Fruit fly (Drosophila melanogaster) whole organism, prepupa: ENCODE results near the gene RpS28b.

Experiments
- CG10631 ChIP-seq: fragments of 200-800 bp; sonication (Bioruptor generic); optimal IDR thresholded peaks from 2 replicates; lab custom pipeline; 2016; ENCODE audit warnings: missing biosample characterization, missing genetic modification characterization
- CG10669 ChIP-seq: fragments of 200-800 bp; sonication (Bioruptor generic); optimal IDR thresholded peaks from 3 replicates; lab custom pipeline; 2018; ENCODE audit warnings: missing biosample characterization, mild to moderate bottlenecking, missing genetic modification characterization, moderate library complexity
- CG11294 ChIP-seq: fragments of 200-800 bp; sonication (Bioruptor generic); IDR thresholded peaks from 2 replicates; pipeline ENCODE4 v1.3.6; 2022; ENCODE audit warnings: missing biosample characterization, missing genetic modification characterization
- CG11762 ChIP-seq: fragments of 200-800 bp; sonication (Bioruptor generic); optimal IDR thresholded peaks from 3 replicates; lab custom pipeline; 2016; ENCODE audit warnings: missing biosample characterization, missing genetic modification characterization; ENCODE audit not compliant: insufficient read depth
- CG11902 ChIP-seq: fragments of 200-800 bp; sonication (Bioruptor generic); optimal IDR thresholded peaks from 3 replicates; lab custom pipeline; 2016; ENCODE audit warnings: missing biosample characterization, missing genetic modification characterization
- CG15336 ChIP-seq: fragments of 200-800 bp; sonication (Bioruptor generic); IDR thresholded peaks from 2 replicates; pipeline ENCODE4 v1.3.6; 2022; ENCODE audit warnings: missing biosample characterization, missing genetic modification characterization
- CG1621 ChIP-seq: fragments of 200-800 bp; sonication (Bioruptor generic); optimal IDR thresholded peaks from 3 replicates; lab custom pipeline; 2018; ENCODE audit warnings: missing biosample characterization, mild to moderate bottlenecking, missing genetic modification characterization
- CG16779 ChIP-seq: fragments of 200-800 bp; sonication (Bioruptor generic); optimal IDR thresholded peaks from 3 replicates; lab custom pipeline; 2017; ENCODE audit warnings: missing biosample characterization, mild to moderate bottlenecking, missing genetic modification characterization
- CG3032 ChIP-seq: fragments of 200-800 bp; optimal IDR thresholded peaks from 2 replicates; lab custom pipeline; 2019; ENCODE audit warnings: missing biosample characterization, mild to moderate bottlenecking, missing genetic modification characterization, moderate library complexity
- CG32006 ChIP-seq: fragments of 200-800 bp; sonication (Bioruptor generic); optimal IDR thresholded peaks from 3 replicates; lab custom pipeline; 2017; ENCODE audit warnings: missing biosample characterization, mild to moderate bottlenecking, missing genetic modification characterization
- CG34406 ChIP-seq: fragments of 200-800 bp; sonication (Bioruptor generic); optimal IDR thresholded peaks from 3 replicates; lab custom pipeline; 2016; ENCODE audit warnings: missing biosample characterization, missing genetic modification characterization
- CG3919 ChIP-seq: fragments of 200-800 bp; sonication (Bioruptor generic); optimal IDR thresholded peaks from 3 replicates; lab custom pipeline; 2016; ENCODE audit warnings: missing biosample characterization, missing genetic modification characterization
- CG4318 ChIP-seq: fragments of 200-800 bp; sonication (Bioruptor generic); optimal IDR thresholded peaks from 3 replicates; lab custom pipeline; 2017; ENCODE audit warnings: missing biosample characterization, mild to moderate bottlenecking, missing genetic modification characterization
- CG6163 ChIP-seq: fragments of 200-800 bp; sonication (Bioruptor generic); IDR thresholded peaks from 3 replicates; pipeline ENCODE4 v1.3.6; 2022; ENCODE audit warnings: missing biosample characterization, missing genetic modification characterization
- CG6792 ChIP-seq: fragments of 200-800 bp; sonication (Bioruptor generic); optimal IDR thresholded peaks from 3 replicates; lab custom pipeline; 2016; ENCODE audit warnings: missing biosample characterization, missing genetic modification characterization
- CG6854 ChIP-seq: fragments of 200-800 bp; sonication (Bioruptor generic); optimal IDR thresholded peaks from 2 replicates; lab custom pipeline; 2017; ENCODE audit warnings: missing biosample characterization, mild to moderate bottlenecking, missing genetic modification characterization
- CG7368 ChIP-seq: fragments of 200-800 bp; sonication (Bioruptor generic); optimal IDR thresholded peaks from 3 replicates; lab custom pipeline; 2016; ENCODE audit warnings: missing biosample characterization, missing genetic modification characterization
- CG8119 ChIP-seq: fragments of 200-800 bp; sonication (Bioruptor generic); IDR thresholded peaks from 3 replicates; pipeline ENCODE4 v1.3.6; 2022; ENCODE audit warnings: missing biosample characterization, missing genetic modification characterization
- CG8632 ChIP-seq: fragments of 200-800 bp; sonication (Bioruptor generic); optimal IDR thresholded peaks from 3 replicates; lab custom pipeline; 2016; ENCODE audit warnings: missing biosample characterization, missing genetic modification characterization
- CG9139 ChIP-seq: fragments of 200-800 bp; sonication (Bioruptor generic); optimal IDR thresholded peaks from 3 replicates; lab custom pipeline; 2017; ENCODE audit warnings: missing biosample characterization, mild to moderate bottlenecking, missing genetic modification characterization
- Eip75B ChIP-seq: fragments of 200-800 bp; sonication (Bioruptor generic); optimal IDR thresholded peaks from 3 replicates; lab custom pipeline; 2016; ENCODE audit warnings: missing biosample characterization, missing genetic modification characterization
- Eip93F ChIP-seq: fragments of 200-800 bp; sonication (Bioruptor generic); optimal IDR thresholded peaks from 2 replicates; lab custom pipeline; 2016; ENCODE audit warnings: missing biosample characterization, mild to moderate bottlenecking, missing genetic modification characterization
- Ets21C ChIP-seq: fragments of 200-800 bp; sonication (Bioruptor generic); optimal IDR thresholded peaks from 3 replicates; lab custom pipeline; 2016; ENCODE audit warnings: missing biosample characterization, missing genetic modification characterization
- Ets96B ChIP-seq: fragments of 200-800 bp; optimal IDR thresholded peaks from 2 replicates; lab custom pipeline; 2019; ENCODE audit warnings: missing biosample characterization, mild to moderate bottlenecking, missing genetic modification characterization, moderate library complexity
- Gug ChIP-seq: fragments of 200-800 bp; sonication (Bioruptor generic); IDR thresholded peaks from 2 replicates; pipeline ENCODE4 v1.3.6; 2022; ENCODE audit warnings: missing biosample characterization, missing genetic modification characterization
- Hr38 ChIP-seq: sonication (Bioruptor generic); optimal IDR thresholded peaks from 2 replicates; lab custom pipeline; 2016; ENCODE audit warnings: missing biosample characterization, missing genetic modification characterization
- Hr4 ChIP-seq: fragments of 200-800 bp; sonication (Bioruptor generic); optimal IDR thresholded peaks from 3 replicates; lab custom pipeline; 2016; ENCODE audit warnings: missing biosample characterization, missing genetic modification characterization
- Lpt ChIP-seq: fragments of 200-800 bp; sonication (Bioruptor generic); optimal IDR thresholded peaks from 3 replicates; lab custom pipeline; 2016; ENCODE audit warnings: missing biosample characterization, missing genetic modification characterization
- Smox ChIP-seq: fragments of 200-800 bp; sonication (Bioruptor generic); optimal IDR thresholded peaks from 3 replicates; lab custom pipeline; 2016; ENCODE audit warnings: missing biosample characterization, missing genetic modification characterization
- Sox14 ChIP-seq: fragments of 200-800 bp; sonication (Bioruptor generic); optimal IDR thresholded peaks from 3 replicates; lab custom pipeline; 2016; ENCODE audit warnings: missing biosample characterization, missing genetic modification characterization
- Sox15 ChIP-seq: fragments of 200-800 bp; sonication (Bioruptor generic); optimal IDR thresholded peaks from 3 replicates; lab custom pipeline; 2016; ENCODE audit warnings: missing biosample characterization, missing genetic modification characterization
- achi ChIP-seq: fragments of 200-800 bp; sonication (Bioruptor generic); optimal IDR thresholded peaks from 3 replicates; lab custom pipeline; 2016; ENCODE audit warnings: missing biosample characterization, missing genetic modification characterization
- acj6 ChIP-seq: fragments of 200-800 bp; sonication (Bioruptor generic); optimal IDR thresholded peaks from 3 replicates; lab custom pipeline; 2016; ENCODE audit warnings: missing biosample characterization, missing genetic modification characterization
- cyc ChIP-seq: fragments of 200-800 bp; sonication (Bioruptor generic); optimal IDR thresholded peaks from 3 replicates; lab custom pipeline; 2016; ENCODE audit warnings: missing biosample characterization, missing genetic modification characterization
- dac ChIP-seq: fragments of 200-800 bp; sonication (Bioruptor generic); optimal IDR thresholded peaks from 2 replicates; lab custom pipeline; 2017; ENCODE audit warnings: missing biosample characterization, mild to moderate bottlenecking, missing genetic modification characterization
- dsx ChIP-seq: fragments of 200-800 bp; optimal IDR thresholded peaks from 3 replicates; lab custom pipeline; 2019; ENCODE audit warnings: missing biosample characterization, mild to moderate bottlenecking, missing genetic modification characterization, moderate library complexity; ENCODE audit not compliant: poor library complexity, severe bottlenecking
- eg ChIP-seq: fragments of 200-800 bp; sonication (Bioruptor generic); IDR thresholded peaks from 3 replicates; pipeline ENCODE4 v1.3.6; 2022; ENCODE audit warnings: missing biosample characterization, missing genetic modification characterization
- esn ChIP-seq: fragments of 200-800 bp; sonication (Bioruptor generic); optimal IDR thresholded peaks from 2 replicates; lab custom pipeline; 2016; ENCODE audit warnings: missing biosample characterization, mild to moderate bottlenecking, missing genetic modification characterization, moderate library complexity
- fd59A ChIP-seq: fragments of 200-800 bp; sonication (Bioruptor generic); optimal IDR thresholded peaks from 2 replicates; lab custom pipeline; 2017; ENCODE audit warnings: missing biosample characterization, mild to moderate bottlenecking, missing genetic modification characterization, missing genetic modification reagents
- fd85E ChIP-seq: fragments of 200-800 bp; sonication (Bioruptor generic); optimal IDR thresholded peaks from 3 replicates; lab custom pipeline; 2016; ENCODE audit warnings: missing biosample characterization, missing genetic modification characterization
- fkh ChIP-seq: fragments of 200-800 bp; sonication (Bioruptor generic); optimal IDR thresholded peaks from 3 replicates; lab custom pipeline; 2017; ENCODE audit warnings: missing biosample characterization, mild to moderate bottlenecking, missing genetic modification characterization, moderate library complexity
- lz ChIP-seq: fragments of 200-800 bp; sonication (Bioruptor generic); optimal IDR thresholded peaks from 3 replicates; lab custom pipeline; 2016; ENCODE audit warnings: missing biosample characterization, missing genetic modification characterization
- net ChIP-seq: fragments of 200-800 bp; sonication (Bioruptor generic); optimal IDR thresholded peaks from 3 replicates; lab custom pipeline; 2016; ENCODE audit warnings: missing biosample characterization, missing genetic modification characterization
- pdm3 ChIP-seq: fragments of 200-800 bp; sonication (Bioruptor generic); optimal IDR thresholded peaks from 3 replicates; lab custom pipeline; 2016; ENCODE audit warnings: missing biosample characterization, missing genetic modification characterization
- salr ChIP-seq, 2 experiments: fragments of 200-800 bp; sonication (Bioruptor generic); optimal IDR thresholded peaks; 3 replicates each; lab custom pipeline; 2016 to 2018; ENCODE audit warnings: missing biosample characterization in 2 of 2, missing genetic modification characterization in 2 of 2, mild to moderate bottlenecking in 1 of 2
- spab ChIP-seq: fragments of 200-800 bp; sonication (Bioruptor generic); optimal IDR thresholded peaks from 2 replicates; lab custom pipeline; 2017; ENCODE audit warnings: missing biosample characterization, mild to moderate bottlenecking, missing genetic modification characterization, missing genetic modification reagents
- ss ChIP-seq, 2 experiments: fragments of 200-800 bp; sonication (Bioruptor generic); optimal IDR thresholded peaks; 2 replicates in 1 of 2; 3 replicates in 1 of 2; lab custom pipeline; 2017 to 2018; ENCODE audit warnings: mild to moderate bottlenecking in 2 of 2, missing biosample characterization in 2 of 2, missing genetic modification characterization in 2 of 2, moderate library complexity in 1 of 2
- topi ChIP-seq: fragments of 200-800 bp; sonication (Bioruptor generic); optimal IDR thresholded peaks from 3 replicates; lab custom pipeline; 2016; ENCODE audit warnings: missing biosample characterization, missing genetic modification characterization
- vri ChIP-seq: fragments of 200-800 bp; sonication (Bioruptor generic); optimal IDR thresholded peaks from 3 replicates; lab custom pipeline; 2016; ENCODE audit warnings: missing biosample characterization, mild to moderate bottlenecking, missing genetic modification characterization

Gene RpS28b

dm6 chrX:9587881-9588280 is 33.5 kb downstream of the RpS28b start:
- TF ChIP-seq fd59A: no peak
- TF ChIP-seq Sox15: no peak
- no peak for TF ChIP-seq fd85E (GFP tag; lab: Kevin White, UChicago)
- TF ChIP-seq Eip75B (GFP tag; lab: Kevin White, UChicago): no peak
- no peak for TF ChIP-seq eg
- TF ChIP-seq CG8632 (GFP tag; lab: Kevin White, UChicago): no peak
- no peak for TF ChIP-seq Ets21C (GFP tag; lab: Kevin White, UChicago)
- no peak for TF ChIP-seq achi (GFP tag; lab: Kevin White, UChicago)
- TF ChIP-seq cyc: no peak
- TF ChIP-seq CG3919: no peak
- TF ChIP-seq net: no peak
- TF ChIP-seq CG1621: no peak
- TF ChIP-seq CG6163: no peak
- no peak for TF ChIP-seq CG8119 (GFP tag; lab: Robert Waterston, UW)
- TF ChIP-seq CG10631 (GFP tag; lab: Kevin White, UChicago): no peak
- no peak for TF ChIP-seq CG11294 (GFP tag; lab: Robert Waterston, UW)
- no peak for TF ChIP-seq CG16779 (tag; lab: Kevin White, UChicago)

dm6 chrX:9589928-9590327 is 35.5 kb downstream of the RpS28b start:
- no peak for TF ChIP-seq CG1621
- peak; percentile 30 for TF ChIP-seq CG6792
- peak; percentile 59 for TF ChIP-seq topi (GFP tag; lab: Kevin White, UChicago)
- TF ChIP-seq Eip93F: no peak
- TF ChIP-seq Lpt: no peak
- peak; percentile 40 for TF ChIP-seq CG34406
- TF ChIP-seq achi (GFP tag; lab: Kevin White, UChicago): peak; percentile 27
- peak; percentile 62 for TF ChIP-seq CG8119 (GFP tag; lab: Robert Waterston, UW)
- TF ChIP-seq CG3919: no peak
- TF ChIP-seq CG32006 (GFP tag; lab: Kevin White, UChicago): peak; percentile 65
- no peak for TF ChIP-seq Hr38
- TF ChIP-seq fd59A: no peak
- TF ChIP-seq Sox15: no peak
- peak; percentile 34 for TF ChIP-seq Sox14 (GFP tag; lab: Kevin White, UChicago)
- TF ChIP-seq CG16779 (tag; lab: Kevin White, UChicago): no peak
- no peak for TF ChIP-seq salr (GFP tag; optimal IDR thresholded peaks at IDR 0.05; lab: Kevin White, UChicago)
- TF ChIP-seq lz: peak; percentile 53
- TF ChIP-seq fkh (GFP tag; lab: Kevin White, UChicago): peak; percentile 25
- TF ChIP-seq Smox (GFP tag; lab: Kevin White, UChicago): peak; percentile 49
- peak; percentile 66 for TF ChIP-seq CG15336 (GFP tag; lab: Robert Waterston, UW)
- TF ChIP-seq CG11902 (GFP tag; lab: Kevin White, UChicago): peak; percentile 19
- TF ChIP-seq CG7368: peak; percentile 36
- TF ChIP-seq Ets96B (tag; lab: Kevin White, UChicago): peak; percentile 31
- TF ChIP-seq CG9139 (GFP tag; lab: Kevin White, UChicago): no peak
- no peak for TF ChIP-seq dac (GFP tag; lab: Kevin White, UChicago)
- TF ChIP-seq eg: peak; percentile 54; the same call in 1 of the 3 replicates
- peak; percentile 33 for TF ChIP-seq CG10669 (GFP tag; lab: Kevin White, UChicago)
- TF ChIP-seq Gug (GFP tag; lab: Robert Waterston, UW): no peak
- TF ChIP-seq spab (GFP tag; lab: Kevin White, UChicago): no peak
- peak; percentile 66 for TF ChIP-seq vri
- peak; percentile 10 for TF ChIP-seq Ets21C (GFP tag; lab: Kevin White, UChicago)
- TF ChIP-seq CG4318: no peak
- TF ChIP-seq Hr4 (GFP tag; lab: Kevin White, UChicago): peak; percentile 52
- TF ChIP-seq CG6854 (GFP tag; lab: Kevin White, UChicago): peak; percentile 2
- no peak for TF ChIP-seq dsx (GFP tag; lab: Kevin White, UChicago)
- peak; percentile 13 for TF ChIP-seq CG11762 (GFP tag; lab: Kevin White, UChicago)
- TF ChIP-seq net: peak; percentile 12
- TF ChIP-seq CG8632 (GFP tag; lab: Kevin White, UChicago): peak; percentile 11
- TF ChIP-seq pdm3: peak; percentile 62
- TF ChIP-seq esn (GFP tag; lab: Kevin White, UChicago): peak; percentile 72
- TF ChIP-seq ss (GFP tag; optimal IDR thresholded peaks at IDR 0.05; lab: Kevin White, UChicago): no peak
- peak; percentile 19 for TF ChIP-seq CG3032 (tag; lab: Kevin White, UChicago)
- peak; percentile 35 for TF ChIP-seq cyc
- peak; percentile 63; the same call in 2 of the 3 replicates for TF ChIP-seq CG6163
- TF ChIP-seq acj6: peak; percentile 54
